Worm (Caenorhabditis elegans) whole organism, young adult: ENCODE measurements around the gene F52H3.11.

Source experiments
- B0261.1 ChIP-seq: sonication (generic microtip); optimal IDR thresholded peaks from 2 replicates; lab custom pipeline; 2016; ENCODE audit warnings: mild to moderate bottlenecking, missing genetic modification characterization, moderate library complexity, missing compliant biosample characterization
- B0336.3 ChIP-seq: fragments of 200-800 bp; sonication (Bioruptor generic); IDR thresholded peaks from 2 replicates; pipeline ENCODE4 v1.3.6; 2022; ENCODE audit warnings: missing genetic modification characterization, missing compliant biosample characterization
- D2030.7 ChIP-seq: fragments of 200-800 bp; sonication (Bioruptor generic); IDR thresholded peaks from 2 replicates; pipeline ENCODE4 v1.3.6; 2022; ENCODE audit warnings: missing genetic modification reagents, missing genetic modification characterization, missing compliant biosample characterization
- F10E7.11 ChIP-seq: sonication (generic microtip); optimal IDR thresholded peaks from 2 replicates; lab custom pipeline; 2017; ENCODE audit warnings: mild to moderate bottlenecking, missing genetic modification characterization, moderate library complexity, missing compliant biosample characterization
- F22D6.2 ChIP-seq: sonication (generic microtip); optimal IDR thresholded peaks from 2 replicates; lab custom pipeline; 2016; ENCODE audit warnings: mild to moderate bottlenecking, missing genetic modification characterization, missing compliant biosample characterization
- F37B4.10 ChIP-seq: fragments of 200-800 bp; sonication (Bioruptor generic); IDR thresholded peaks from 2 replicates; pipeline ENCODE4 v1.3.6; 2022; ENCODE audit warnings: missing genetic modification characterization, missing compliant biosample characterization
- Y53G8AR.9 ChIP-seq: fragments of 200-800 bp; sonication (Bioruptor generic); conservative IDR thresholded peaks from 2 replicates; pipeline ENCODE4 v1.3.6; 2022; ENCODE audit warnings: missing genetic modification reagents, missing genetic modification characterization, missing compliant biosample characterization
- Y56A3A.18 ChIP-seq: fragments of 200-800 bp; sonication (Bioruptor generic); IDR thresholded peaks from 2 replicates; pipeline ENCODE4 v1.3.6; 2022; ENCODE audit warnings: missing genetic modification reagents, missing genetic modification characterization, missing compliant biosample characterization
- Y95B8A.8 ChIP-seq: fragments of 200-800 bp; sonication (Bioruptor generic); IDR thresholded peaks from 2 replicates; pipeline ENCODE4 v1.3.6; 2022; ENCODE audit warnings: missing genetic modification reagents, missing genetic modification characterization, missing compliant biosample characterization
- akir-1 ChIP-seq: fragments of 200-800 bp; sonication (Bioruptor generic); optimal IDR thresholded peaks from 2 replicates; lab custom pipeline; 2018; ENCODE audit warnings: mild to moderate bottlenecking, missing genetic modification characterization, moderate library complexity, missing compliant biosample characterization
- aptf-3 ChIP-seq: fragments of 200-800 bp; sonication (Bioruptor generic); IDR thresholded peaks from 2 replicates; pipeline ENCODE4 v1.3.6; 2022; ENCODE audit warnings: missing genetic modification characterization, missing compliant biosample characterization
- attf-5 ChIP-seq: fragments of 200-800 bp; sonication (Bioruptor generic); optimal IDR thresholded peaks from 2 replicates; lab custom pipeline; 2018; ENCODE audit warnings: mild to moderate bottlenecking, missing genetic modification characterization, missing compliant biosample characterization
- cebp-1 ChIP-seq, 2 experiments: fragments of 200-800 bp in 1 of 2; sonication (Bioruptor generic) in 1 of 2; sonication (generic microtip) in 1 of 2; IDR thresholded peaks in 1 of 2; optimal IDR thresholded peaks in 1 of 2; 2 replicates each; pipeline versions ENCODE4 v1.3.6 to Lab custom; 2017 to 2022; ENCODE audit warnings: missing compliant biosample characterization in 2 of 2, missing genetic modification characterization in 2 of 2, mild to moderate bottlenecking in 1 of 2, missing genetic modification reagents in 1 of 2, moderate library complexity in 1 of 2
- ceh-40 ChIP-seq: fragments of 200-800 bp; sonication (Bioruptor generic); IDR thresholded peaks from 2 replicates; pipeline ENCODE4 v1.3.6; 2022; ENCODE audit warnings: missing genetic modification characterization, missing compliant biosample characterization
- chd-7 ChIP-seq: sonication (generic microtip); optimal IDR thresholded peaks from 2 replicates; lab custom pipeline; 2016; ENCODE audit warnings: mild to moderate bottlenecking, missing genetic modification characterization, moderate library complexity, missing compliant biosample characterization
- dpff-1 ChIP-seq: sonication (generic microtip); optimal IDR thresholded peaks from 2 replicates; lab custom pipeline; 2017; ENCODE audit warnings: mild to moderate bottlenecking, missing genetic modification characterization, missing compliant biosample characterization
- dpl-1 ChIP-seq: fragments of 150-350 bp; optimal IDR thresholded peaks from 2 replicates; lab custom pipeline; 2014; ENCODE audit warnings: missing biosample characterization, missing genetic modification reagents, missing genetic modification characterization
- gei-17 ChIP-seq: fragments of 200-800 bp; sonication (Bioruptor generic); optimal IDR thresholded peaks from 2 replicates; lab custom pipeline; 2018; ENCODE audit warnings: mild to moderate bottlenecking, missing genetic modification characterization, missing compliant biosample characterization
- hsf-1 ChIP-seq: fragments of 200-800 bp; sonication (Bioruptor generic); IDR thresholded peaks from 2 replicates; pipeline ENCODE4 v1.3.6; 2022; ENCODE audit warnings: missing genetic modification reagents, missing genetic modification characterization, missing compliant biosample characterization
- lag-1 ChIP-seq: fragments of 200-800 bp; sonication (Bioruptor generic); IDR thresholded peaks from 2 replicates; pipeline ENCODE4 v1.3.6; 2022; ENCODE audit warnings: missing genetic modification reagents, missing genetic modification characterization, missing compliant biosample characterization
- let-607 ChIP-seq, 2 experiments: fragments of 200-800 bp in 1 of 2; sonication (Bioruptor generic) in 1 of 2; sonication (generic microtip) in 1 of 2; optimal IDR thresholded peaks; 2 replicates each; lab custom pipeline; 2016 to 2018; ENCODE audit warnings: mild to moderate bottlenecking in 2 of 2, missing compliant biosample characterization in 2 of 2, missing genetic modification characterization in 2 of 2, moderate library complexity in 2 of 2, missing genotype in 1 of 2
- lin-35 ChIP-seq, 3 experiments: fragments of 150-350 bp in 2 of 3; sonication (generic microtip) in 1 of 3; optimal IDR thresholded peaks; 2 replicates each; lab custom pipeline; 2014 to 2018; ENCODE audit warnings: missing biosample characterization in 3 of 3, missing genetic modification characterization in 3 of 3, missing genetic modification reagents in 3 of 3
- lir-1 ChIP-seq: fragments of 200-800 bp; sonication (Bioruptor generic); conservative IDR thresholded peaks from 2 replicates; pipeline ENCODE4 v1.3.6; 2022; ENCODE audit warnings: missing genetic modification reagents, missing genetic modification characterization, missing compliant biosample characterization
- lsl-1 ChIP-seq: fragments of 200-800 bp; sonication (Bioruptor generic); optimal IDR thresholded peaks from 2 replicates; lab custom pipeline; 2018; ENCODE audit warnings: mild to moderate bottlenecking, missing genetic modification characterization, moderate library complexity, missing compliant biosample characterization
- lsy-27 ChIP-seq: sonication (generic microtip); optimal IDR thresholded peaks from 2 replicates; lab custom pipeline; 2017; ENCODE audit warnings: missing genetic modification characterization, mild to moderate bottlenecking, missing compliant biosample characterization, antibody characterized with exemption, missing genotype, borderline replicate concordance; ENCODE audit not compliant: insufficient read depth
- madf-3 ChIP-seq: fragments of 200-800 bp; sonication (Bioruptor generic); IDR thresholded peaks from 2 replicates; pipeline ENCODE4 v1.3.6; 2022; ENCODE audit warnings: missing genetic modification reagents, missing genetic modification characterization, missing compliant biosample characterization
- madf-8 ChIP-seq: fragments of 200-800 bp; sonication (Bioruptor generic); conservative IDR thresholded peaks from 2 replicates; pipeline ENCODE4 v1.3.6; 2022; ENCODE audit warnings: missing genetic modification reagents, missing genetic modification characterization, missing compliant biosample characterization
- nfya-1 ChIP-seq: sonication (generic microtip); optimal IDR thresholded peaks from 2 replicates; lab custom pipeline; 2017; ENCODE audit warnings: antibody characterized with exemption, missing compliant biosample characterization, missing genetic modification characterization, borderline replicate concordance; ENCODE audit not compliant: insufficient read depth
- nfyb-1 ChIP-seq: fragments of 200-800 bp; sonication (Bioruptor generic); IDR thresholded peaks from 2 replicates; pipeline ENCODE4 v1.3.6; 2022; ENCODE audit warnings: missing genetic modification reagents, missing genetic modification characterization, missing compliant biosample characterization
- nhr-90 ChIP-seq: sonication (generic microtip); optimal IDR thresholded peaks from 2 replicates; lab custom pipeline; 2016; ENCODE audit warnings: missing genotype, mild to moderate bottlenecking, missing genetic modification characterization, missing compliant biosample characterization
- snpc-4 ChIP-seq, 5 experiments: fragments of 150-350 bp in 1 of 5; sonication (generic microtip) in 4 of 5; optimal IDR thresholded peaks; 2 replicates each; lab custom pipeline; 2014 to 2018; ENCODE audit warnings: missing genetic modification characterization in 5 of 5, missing biosample characterization in 3 of 5, antibody characterized with exemption in 2 of 5, mild to moderate bottlenecking in 2 of 5, missing compliant biosample characterization in 2 of 5, missing genotype in 2 of 5, moderate library complexity in 2 of 5, missing genetic modification reagents in 1 of 5
- somi-1 ChIP-seq: fragments of 200-800 bp; sonication (Bioruptor generic); optimal IDR thresholded peaks from 2 replicates; lab custom pipeline; 2018; ENCODE audit warnings: mild to moderate bottlenecking, missing genetic modification characterization, missing compliant biosample characterization
- ztf-18 ChIP-seq: sonication (generic microtip); optimal IDR thresholded peaks from 2 replicates; lab custom pipeline; 2016; ENCODE audit warnings: missing genotype, mild to moderate bottlenecking, missing genetic modification characterization, missing compliant biosample characterization
- ztf-22 ChIP-seq: fragments of 200-800 bp; sonication (Bioruptor generic); optimal IDR thresholded peaks from 2 replicates; lab custom pipeline; 2018; ENCODE audit warnings: mild to moderate bottlenecking, missing genetic modification characterization, moderate library complexity, missing compliant biosample characterization
- ztf-25 ChIP-seq: fragments of 200-800 bp; sonication (Bioruptor generic); IDR thresholded peaks from 2 replicates; pipeline ENCODE4 v1.3.6; 2022; ENCODE audit warnings: missing genetic modification reagents, missing genetic modification characterization, missing compliant biosample characterization
- ztf-3 ChIP-seq: fragments of 200-800 bp; sonication (Bioruptor generic); optimal IDR thresholded peaks from 2 replicates; lab custom pipeline; 2018; ENCODE audit warnings: mild to moderate bottlenecking, missing genetic modification characterization, missing compliant biosample characterization

F52H3.11 gene

ce11 chrII:10014384-10014783, 30.6 kb downstream of the F52H3.11 start:
- TF ChIP-seq F10E7.11 (tag; lab: Kevin White, UChicago) (no peak), hsf-1 (GFP tag; lab: Robert Waterston, UW) (no peak), akir-1 (GFP tag; lab: Kevin White, UChicago) (no peak), nhr-90 (tag; lab: Kevin White, UChicago) (no peak)

ce11 chrII:10012490-10012889, 32.5 kb downstream of the F52H3.11 start:
- TF ChIP-seq Y56A3A.18 (GFP tag; lab: Robert Waterston, UW), result 0 out of 2 replicates have a peak, but pooled peaks have one; percentile 16
- TF ChIP-seq cebp-1 (GFP tag; IDR thresholded peaks at IDR 0.05; lab: Robert Waterston, UW), result no peak
- peak; percentile 5 for TF ChIP-seq cebp-1 (tag; optimal IDR thresholded peaks at IDR 0.05; lab: Kevin White, UChicago)
- no peak for TF ChIP-seq lir-1 (GFP tag; lab: Robert Waterston, UW)
- TF ChIP-seq let-607 (tag; optimal IDR thresholded peaks at IDR 0.05; lab: Kevin White, UChicago), result no peak

- TF ChIP-seq madf-8 (GFP tag; lab: Robert Waterston, UW) (no peak), B0336.3 (GFP tag; lab: Robert Waterston, UW) (no peak), ceh-40 (GFP tag; lab: Robert Waterston, UW) (no peak), lag-1 (GFP tag; lab: Robert Waterston, UW) (no peak), somi-1 (GFP tag; lab: Kevin White, UChicago) (no peak), lsl-1 (GFP tag; lab: Kevin White, UChicago) (no peak), D2030.7 (GFP tag; lab: Robert Waterston, UW) (no peak), snpc-4 (GFP tag; optimal IDR thresholded peaks at IDR 0.05; lab: Kevin White, UChicago) (no peak), snpc-4 (tag; optimal IDR thresholded peaks at IDR 0.05; lab: Kevin White, UChicago) (no peak), gei-17 (GFP tag; lab: Kevin White, UChicago) (no peak), lin-35 (GFP tag; optimal IDR thresholded peaks at IDR 0.05; lab: Kevin White, UChicago) (no peak), Y53G8AR.9 (GFP tag; lab: Robert Waterston, UW) (no peak), attf-5 (GFP tag; lab: Kevin White, UChicago) (no peak), lsy-27 (tag; lab: Kevin White, UChicago) (no peak), B0261.1 (tag; lab: Kevin White, UChicago) (no peak), ztf-18 (no peak), ztf-25 (GFP tag; lab: Robert Waterston, UW) (no peak), cebp-1 (GFP tag; IDR thresholded peaks at IDR 0.05; lab: Robert Waterston, UW) (no peak), cebp-1 (tag; optimal IDR thresholded peaks at IDR 0.05; lab: Kevin White, UChicago) (no peak), aptf-3 (GFP tag; lab: Robert Waterston, UW) (no peak), dpff-1 (no peak), nfyb-1 (no peak)
Observed at ce11 chrII:10011733-10012132, 33.2 kb downstream of the F52H3.11 start.

- no peak for TF ChIP-seq madf-3
- TF ChIP-seq ceh-40 (GFP tag; lab: Robert Waterston, UW), result no peak
- no peak for TF ChIP-seq F37B4.10
- no peak for TF ChIP-seq nfya-1
- no peak for TF ChIP-seq cebp-1 (GFP tag; IDR thresholded peaks at IDR 0.05; lab: Robert Waterston, UW)
- TF ChIP-seq cebp-1 (tag; optimal IDR thresholded peaks at IDR 0.05; lab: Kevin White, UChicago), result no peak
Observed at ce11 chrII:10010914-10011313, 34.0 kb downstream of the F52H3.11 start.

ce11 chrII:10008552-10008951, 36.4 kb downstream of the F52H3.11 start:
- no peak for TF ChIP-seq ztf-22
- no peak for TF ChIP-seq F22D6.2 (tag; lab: Kevin White, UChicago)
- no peak for TF ChIP-seq ztf-3 (GFP tag; lab: Kevin White, UChicago)
- TF ChIP-seq lir-1 (GFP tag; lab: Robert Waterston, UW), result no peak
- no peak for TF ChIP-seq dpl-1 (GFP tag; lab: Kevin White, UChicago)
- no peak for TF ChIP-seq Y95B8A.8
- no peak for TF ChIP-seq chd-7 (tag; lab: Kevin White, UChicago)
